Fruit fly (Drosophila melanogaster): ENCODE data around the gene COX5A.

The COX5A gene

dm6 chr3R:11819640-11819979 lies 451 bp downstream of the COX5A start:
- TF ChIP-seq Vsx2 (GFP tag; optimal IDR thresholded peaks at IDR 0.05; ENCODE audit: partially characterized antibody) = no peak

- TF ChIP-seq fru (GFP tag; optimal IDR thresholded peaks at IDR 0.05) (no peak), N (GFP tag; optimal IDR thresholded peaks at IDR 0.05) (no peak), brk (GFP tag; optimal IDR thresholded peaks at IDR 0.05) (no peak), Myc (optimal IDR thresholded peaks at IDR 0.05) (no peak), Abd-B (GFP tag; optimal IDR thresholded peaks at IDR 0.05) (no peak), OdsH (GFP tag; optimal IDR thresholded peaks at IDR 0.05) (no peak), CrebA (GFP tag; optimal IDR thresholded peaks at IDR 0.05; ENCODE audit: borderline replicate concordance) (no peak), lola (GFP tag; optimal IDR thresholded peaks at IDR 0.05) (no peak), Dif (GFP tag; optimal IDR thresholded peaks at IDR 0.05; ENCODE audit: partially characterized antibody) (no peak), CG32264 (GFP tag; optimal IDR thresholded peaks at IDR 0.05) (no peak), Hr83 (GFP tag; optimal IDR thresholded peaks at IDR 0.05; ENCODE audit: poor library complexity, severe bottlenecking) (no peak), dl (GFP tag; optimal IDR thresholded peaks at IDR 0.05; ENCODE audit: insufficient read depth in 1 of 2, partially characterized antibody in 2 of 2) (no peak), ey (GFP tag; optimal IDR thresholded peaks at IDR 0.05) (no peak), dsf (GFP tag; optimal IDR thresholded peaks at IDR 0.05; ENCODE audit: borderline replicate concordance) (no peak), Dfd (GFP tag; optimal IDR thresholded peaks at IDR 0.05) (no peak), jim (GFP tag; optimal IDR thresholded peaks at IDR 0.05) (no peak)
These were observed 989 bp downstream of the COX5A start for dm6 chr3R:11820148-11820547.

dm6 chr3R:11821800-11822199 lies 2.6 kb downstream of the COX5A start:
- TF ChIP-seq dsf (GFP tag; optimal IDR thresholded peaks at IDR 0.05; ENCODE audit: borderline replicate concordance) (no peak), psq (GFP tag; optimal IDR thresholded peaks at IDR 0.05) (no peak), woc (GFP tag; optimal IDR thresholded peaks at IDR 0.05) (no peak), HLH106 (tag; optimal IDR thresholded peaks at IDR 0.05) (no peak), Rel (GFP tag; optimal IDR thresholded peaks at IDR 0.05) (no peak), Rel (tag; optimal IDR thresholded peaks at IDR 0.05) (no peak), sv (GFP tag; optimal IDR thresholded peaks at IDR 0.05) (no peak), Hr83 (GFP tag; optimal IDR thresholded peaks at IDR 0.05; ENCODE audit: poor library complexity, severe bottlenecking) (no peak), tai (GFP tag; optimal IDR thresholded peaks at IDR 0.05) (no peak)

- no peak for TF ChIP-seq N (GFP tag; optimal IDR thresholded peaks at IDR 0.05)
- TF ChIP-seq OdsH (GFP tag; optimal IDR thresholded peaks at IDR 0.05) = no peak
- no peak for TF ChIP-seq jim (GFP tag; optimal IDR thresholded peaks at IDR 0.05)
- no peak for TF ChIP-seq CrebA (GFP tag; optimal IDR thresholded peaks at IDR 0.05; ENCODE audit: borderline replicate concordance)
- no peak for TF ChIP-seq h (GFP tag; optimal IDR thresholded peaks at IDR 0.05)
- TF ChIP-seq Hr83 (GFP tag; optimal IDR thresholded peaks at IDR 0.05; ENCODE audit: poor library complexity, severe bottlenecking) = no peak
These were observed 3.1 kb downstream of the COX5A start, which contains the start of gene Kyat for dm6 chr3R:11822266-11822665. Kyat (minus strand) TSS chr3R:11822493.

dm6 chr3R:11830757-11831586 lies 11.8 kb downstream of the COX5A start:
- TF ChIP-seq sage (GFP tag; optimal IDR thresholded peaks at IDR 0.05) (no peak), pan (optimal IDR thresholded peaks at IDR 0.05) (no peak), tai (GFP tag; optimal IDR thresholded peaks at IDR 0.05) (no peak), br (GFP tag; optimal IDR thresholded peaks at IDR 0.05) (no peak), jim (GFP tag; optimal IDR thresholded peaks at IDR 0.05) (no peak), ey (GFP tag; optimal IDR thresholded peaks at IDR 0.05) (no peak), Rel (GFP tag; optimal IDR thresholded peaks at IDR 0.05) (no peak), Rel (tag; optimal IDR thresholded peaks at IDR 0.05) (no peak), Myc (optimal IDR thresholded peaks at IDR 0.05) (no peak), rgr (GFP tag; optimal IDR thresholded peaks at IDR 0.05) (no peak), dmrt93B (GFP tag; optimal IDR thresholded peaks at IDR 0.05) (no peak), CrebA (GFP tag; optimal IDR thresholded peaks at IDR 0.05; ENCODE audit: borderline replicate concordance) (no peak), Abd-B (GFP tag; optimal IDR thresholded peaks at IDR 0.05) (no peak), psq (GFP tag; optimal IDR thresholded peaks at IDR 0.05) (no peak), Jra (GFP tag; optimal IDR thresholded peaks at IDR 0.05) (no peak), Vsx2 (GFP tag; optimal IDR thresholded peaks at IDR 0.05; ENCODE audit: partially characterized antibody) (no peak), Hr83 (GFP tag; optimal IDR thresholded peaks at IDR 0.05; ENCODE audit: poor library complexity, severe bottlenecking) (no peak)
